Worm (Caenorhabditis elegans) whole organism, L4 larva: Measurements from ENCODE around the gene F35C5.3.

ENCODE experiments used
- F49E8.2 ChIP-seq: sonication (generic microtip); optimal IDR thresholded peaks from 2 replicates; lab custom pipeline; 2016; ENCODE audit warnings: missing compliant biosample characterization, mild to moderate bottlenecking, missing genetic modification characterization, borderline replicate concordance
- Y105C5A.15 ChIP-seq: fragments of 200-800 bp; sonication (Bioruptor generic); IDR thresholded peaks from 2 replicates; pipeline ENCODE4 v1.3.6; 2022; ENCODE audit warnings: missing genetic modification characterization, missing compliant biosample characterization
- Y48G9A.11 ChIP-seq: fragments of 200-800 bp; sonication (Bioruptor generic); IDR thresholded peaks from 2 replicates; pipeline ENCODE4 v1.3.6; 2022; ENCODE audit warnings: missing genetic modification reagents, missing genetic modification characterization, missing compliant biosample characterization
- Y5F2A.4 ChIP-seq: fragments of 200-800 bp; sonication (Bioruptor generic); optimal IDR thresholded peaks from 2 replicates; lab custom pipeline; 2018; ENCODE audit warnings: mild to moderate bottlenecking, missing genetic modification characterization, missing compliant biosample characterization
- aha-1 ChIP-seq: fragments of 150-350 bp; peaks from one replicate; lab custom pipeline; 2014; ENCODE audit warnings: missing biosample characterization, missing genetic modification characterization
- ceh-20 ChIP-seq: fragments of 200-800 bp; sonication (Bioruptor generic); IDR thresholded peaks from 2 replicates; pipeline ENCODE4 v1.3.6; 2022; ENCODE audit warnings: missing genetic modification reagents, missing genetic modification characterization, missing compliant biosample characterization
- ceh-32 ChIP-seq: sonication (generic microtip); optimal IDR thresholded peaks from 2 replicates; lab custom pipeline; 2016; ENCODE audit warnings: mild to moderate bottlenecking, missing genetic modification characterization, missing compliant biosample characterization; ENCODE audit not compliant: poor library complexity
- ceh-82 ChIP-seq: sonication (generic microtip); optimal IDR thresholded peaks from 2 replicates; lab custom pipeline; 2017; ENCODE audit warnings: missing biosample characterization, missing genetic modification characterization
- ctbp-1 ChIP-seq: fragments of 200-800 bp; sonication (Bioruptor generic); IDR thresholded peaks from 2 replicates; pipeline ENCODE4 v1.3.6; 2022; ENCODE audit warnings: missing genetic modification reagents, missing genetic modification characterization, missing compliant biosample characterization
- dmd-6 ChIP-seq: fragments of 200-800 bp; sonication (Bioruptor generic); IDR thresholded peaks from 2 replicates; pipeline ENCODE4 v1.3.6; 2022; ENCODE audit warnings: missing genetic modification reagents, missing genetic modification characterization, missing compliant biosample characterization
- duxl-1 ChIP-seq: sonication (generic microtip); optimal IDR thresholded peaks from 2 replicates; lab custom pipeline; 2016; ENCODE audit warnings: mild to moderate bottlenecking, missing genetic modification characterization, moderate library complexity, missing compliant biosample characterization; ENCODE audit not compliant: poor library complexity
- egl-43 ChIP-seq: fragments of 200-800 bp; sonication (Bioruptor generic); IDR thresholded peaks from 2 replicates; pipeline ENCODE4 v1.3.6; 2022; ENCODE audit warnings: missing genetic modification reagents, missing genetic modification characterization, missing compliant biosample characterization
- hlh-30 ChIP-seq: sonication (generic microtip); optimal IDR thresholded peaks from 2 replicates; lab custom pipeline; 2017; ENCODE audit warnings: antibody characterized with exemption, mild to moderate bottlenecking, missing genetic modification characterization, missing compliant biosample characterization; ENCODE audit not compliant: insufficient read depth
- hmg-1.1 ChIP-seq: fragments of 200-800 bp; sonication (Bioruptor generic); IDR thresholded peaks from 2 replicates; pipeline ENCODE4 v1.3.6; 2022; ENCODE audit warnings: missing genetic modification reagents, missing genetic modification characterization, missing compliant biosample characterization
- jun-1 ChIP-seq: fragments of 150-350 bp; optimal IDR thresholded peaks from 2 replicates; lab custom pipeline; 2014; ENCODE audit warnings: missing biosample characterization, missing genetic modification reagents, missing genetic modification characterization
- lin-1 ChIP-seq: fragments of 200-800 bp; sonication (Bioruptor generic); IDR thresholded peaks from 2 replicates; pipeline ENCODE4 v1.3.6; 2022; ENCODE audit warnings: missing genetic modification reagents, missing genetic modification characterization, missing compliant biosample characterization
- lin-29 ChIP-seq: fragments of 200-800 bp; sonication (Bioruptor generic); IDR thresholded peaks from 2 replicates; pipeline ENCODE4 v1.3.6; 2022; ENCODE audit warnings: missing genetic modification reagents, missing genetic modification characterization, missing compliant biosample characterization
- lir-3 ChIP-seq: sonication (generic microtip); optimal IDR thresholded peaks from 2 replicates; lab custom pipeline; 2016; ENCODE audit warnings: mild to moderate bottlenecking, missing genetic modification characterization, missing compliant biosample characterization
- lsy-2 ChIP-seq, 2 experiments: fragments of 150-350 bp in 1 of 2; sonication (generic microtip) in 1 of 2; optimal IDR thresholded peaks; 2 replicates each; lab custom pipeline; 2014 to 2017; ENCODE audit warnings: missing biosample characterization in 2 of 2, missing genetic modification characterization in 2 of 2
- mdl-1 ChIP-seq, 2 experiments: fragments of 150-350 bp in 1 of 2; sonication (generic microtip) in 1 of 2; optimal IDR thresholded peaks; 2 replicates each; lab custom pipeline; 2014 to 2017; ENCODE audit warnings: missing biosample characterization in 2 of 2, missing genetic modification characterization in 2 of 2
- mep-1 ChIP-seq: fragments of 150-350 bp; sonication (generic microtip); optimal IDR thresholded peaks from 3 replicates; lab custom pipeline; 2014; ENCODE audit warnings: missing biosample characterization, missing genetic modification characterization
- mxl-2 ChIP-seq: fragments of 200-800 bp; sonication (Bioruptor generic); conservative IDR thresholded peaks from 2 replicates; pipeline ENCODE4 v1.3.6; 2022; ENCODE audit warnings: missing genetic modification reagents, missing genetic modification characterization, missing compliant biosample characterization
- mxl-3 ChIP-seq: fragments of 200-800 bp; sonication (Bioruptor generic); optimal IDR thresholded peaks from 2 replicates; lab custom pipeline; 2018; ENCODE audit warnings: mild to moderate bottlenecking, missing genetic modification characterization, missing compliant biosample characterization
- nhr-111 ChIP-seq: fragments of 200-800 bp; sonication (Bioruptor generic); optimal IDR thresholded peaks from 2 replicates; lab custom pipeline; 2018; ENCODE audit warnings: mild to moderate bottlenecking, missing genetic modification characterization, missing compliant biosample characterization
- nhr-28 ChIP-seq: fragments of 150-350 bp; optimal IDR thresholded peaks from 2 replicates; lab custom pipeline; 2014; ENCODE audit warnings: missing biosample characterization, missing genetic modification characterization
- nhr-41 ChIP-seq: fragments of 200-800 bp; sonication (Bioruptor generic); IDR thresholded peaks from 2 replicates; pipeline ENCODE4 v1.3.6; 2022; ENCODE audit warnings: missing genetic modification reagents, missing genetic modification characterization, missing compliant biosample characterization
- nhr-42 ChIP-seq: fragments of 200-800 bp; sonication (Bioruptor generic); IDR thresholded peaks from 2 replicates; pipeline ENCODE4 v1.3.6; 2022; ENCODE audit warnings: missing genetic modification characterization, missing compliant biosample characterization
- rbr-2 ChIP-seq: sonication (generic microtip); optimal IDR thresholded peaks from 2 replicates; lab custom pipeline; 2016; ENCODE audit warnings: missing genotype, missing genetic modification characterization, missing compliant biosample characterization
- set-16 ChIP-seq: fragments of 200-800 bp; sonication (Bioruptor generic); IDR thresholded peaks from 2 replicates; pipeline ENCODE4 v1.3.6; 2022; ENCODE audit warnings: missing genetic modification reagents, missing genetic modification characterization, missing compliant biosample characterization
- spr-1 ChIP-seq: sonication (generic microtip); optimal IDR thresholded peaks from 2 replicates; lab custom pipeline; 2016; ENCODE audit warnings: mild to moderate bottlenecking, missing genetic modification characterization, missing compliant biosample characterization
- unc-130 ChIP-seq: sonication (generic microtip); optimal IDR thresholded peaks from 2 replicates; lab custom pipeline; 2016; ENCODE audit warnings: missing genetic modification reagents, missing genetic modification characterization, missing compliant biosample characterization
- unc-62 ChIP-seq, 3 experiments: fragments of 150-350 bp in 1 of 3; sonication (generic microtip); optimal IDR thresholded peaks in 2 of 3; peaks in 1 of 3; 1 replicate in 1 of 3; 2 replicates in 2 of 3; lab custom pipeline; 2014 to 2017; ENCODE audit warnings: missing biosample characterization in 3 of 3, missing genetic modification characterization in 3 of 3, missing genetic modification reagents in 3 of 3, missing genotype in 1 of 3
- zip-2 ChIP-seq: fragments of 150-350 bp; optimal IDR thresholded peaks from 2 replicates; lab custom pipeline; 2014; ENCODE audit warnings: missing biosample characterization, missing genetic modification characterization

F35C5.3 gene

ce11 chrII:12888471-12888870 lies at the start of gene F35C5.3:
TSS of gene F35C5.3 (plus strand) at chrII:12888771.
- TF ChIP-seq rbr-2 (tag; lab: Kevin White, UChicago) (no peak), lin-1 (no peak), mep-1 (no peak), ctbp-1 (no peak)

ce11 chrII:12840057-12840456 lies 48.5 kb upstream of the F35C5.3 start, which contains the start of gene lgc-35:
TSS of gene lgc-35 (minus strand) at chrII:12840157.
- TF ChIP-seq ceh-20 (GFP tag; lab: Robert Waterston, UW) (no peak), jun-1 (tag; lab: Kevin White, UChicago) (no peak), mdl-1 (tag; optimal IDR thresholded peaks at IDR 0.05; lab: Kevin White, UChicago) (no peak), hlh-30 (no peak), dmd-6 (GFP tag; lab: Robert Waterston, UW) (no peak), spr-1 (tag; lab: Kevin White, UChicago) (no peak), unc-130 (GFP tag; lab: Kevin White, UChicago) (no peak), set-16 (GFP tag; lab: Robert Waterston, UW) (no peak), lin-29 (GFP tag; lab: Robert Waterston, UW) (no peak), mxl-2 (GFP tag; lab: Robert Waterston, UW) (no peak), Y5F2A.4 (GFP tag; lab: Kevin White, UChicago) (no peak), ceh-32 (tag; lab: Kevin White, UChicago) (no peak), nhr-111 (GFP tag; lab: Kevin White, UChicago) (no peak), Y48G9A.11 (GFP tag; lab: Robert Waterston, UW) (no peak), F49E8.2 (tag; lab: Kevin White, UChicago) (no peak), duxl-1 (tag; lab: Kevin White, UChicago) (no peak), hmg-1.1 (GFP tag; lab: Robert Waterston, UW) (no peak), ceh-82 (tag; lab: Kevin White, UChicago) (no peak), nhr-28 (no peak)

ce11 chrII:12847736-12848135 lies 40.8 kb upstream of the F35C5.3 start, which contains the start of gene pes-10:
TSS of gene pes-10 (minus strand) at chrII:12847836.
- no peak for TF ChIP-seq nhr-41 (GFP tag; lab: Robert Waterston, UW)
- TF ChIP-seq unc-62 (GFP tag; optimal IDR thresholded peaks at IDR 0.05 in 1 of 2; lab: Kevin White, UChicago): peak in 1 of 2 experiments; percentile 65
- TF ChIP-seq unc-62 (tag; optimal IDR thresholded peaks at IDR 0.05; lab: Kevin White, UChicago): no peak
- TF ChIP-seq, all 104 proteins: peak for 1

- TF ChIP-seq aha-1 (tag; lab: Kevin White, UChicago) (peak; percentile 46), nhr-42 (no peak), lin-29 (GFP tag; lab: Robert Waterston, UW) (no peak), mxl-3 (GFP tag; lab: Kevin White, UChicago) (no peak), egl-43 (no peak)
These were observed 38.4 kb upstream of the F35C5.3 start, which contains the start of gene Y46G5A.28 for ce11 chrII:12850129-12850528. TSS of gene Y46G5A.28 (plus strand) at chrII:12850429.

ce11 chrII:12855900-12856299 lies 32.7 kb upstream of the F35C5.3 start, which contains the start of gene Y46G5A.29:
TSS of gene Y46G5A.29 (plus strand) at chrII:12856200.
- no peak for TF ChIP-seq lir-3

- no peak for TF ChIP-seq lsy-2 (tag; optimal IDR thresholded peaks at IDR 0.05; lab: Kevin White, UChicago)
- TF ChIP-seq aha-1 (tag; lab: Kevin White, UChicago): no peak
- no peak for TF ChIP-seq lir-3
- no peak for TF ChIP-seq zip-2 (tag; lab: Kevin White, UChicago)
- no peak for TF ChIP-seq Y105C5A.15
- no peak for TF ChIP-seq mdl-1 (tag; optimal IDR thresholded peaks at IDR 0.05; lab: Kevin White, UChicago)
These were observed 23.0 kb upstream of the F35C5.3 start, which contains the start of gene snf-5 for ce11 chrII:12865604-12866003. TSS of gene snf-5 (minus strand) at chrII:12865785.
